Fruit fly (Drosophila melanogaster) Kc167 (cell line): ENCODE data around the gene SIFaR.

Experiments used
- Myc ChIP-seq: fragments of >200 bp; optimal IDR thresholded peaks from 2 replicates; lab custom pipeline; 2017; ENCODE audit warnings: missing external identifiers
- Sin3A ChIP-seq: fragments of >200 bp; optimal IDR thresholded peaks from 2 replicates; lab custom pipeline; 2018; ENCODE audit warnings: missing external identifiers
- h ChIP-seq: fragments of >200 bp; optimal IDR thresholded peaks from 3 replicates; lab custom pipeline; 2018; ENCODE audit warnings: missing external identifiers
- insv ChIP-seq: fragments of >200 bp; optimal IDR thresholded peaks from 3 replicates; lab custom pipeline; 2018; ENCODE audit warnings: missing external identifiers
- psq ChIP-seq: fragments of >200 bp; optimal IDR thresholded peaks from 2 replicates; lab custom pipeline; 2017; ENCODE audit warnings: missing external identifiers
- ttk ChIP-seq: sonication (Bioruptor generic); optimal IDR thresholded peaks from 2 replicates; lab custom pipeline; 2017; ENCODE audit warnings: missing external identifiers

The SIFaR gene

DNA sequence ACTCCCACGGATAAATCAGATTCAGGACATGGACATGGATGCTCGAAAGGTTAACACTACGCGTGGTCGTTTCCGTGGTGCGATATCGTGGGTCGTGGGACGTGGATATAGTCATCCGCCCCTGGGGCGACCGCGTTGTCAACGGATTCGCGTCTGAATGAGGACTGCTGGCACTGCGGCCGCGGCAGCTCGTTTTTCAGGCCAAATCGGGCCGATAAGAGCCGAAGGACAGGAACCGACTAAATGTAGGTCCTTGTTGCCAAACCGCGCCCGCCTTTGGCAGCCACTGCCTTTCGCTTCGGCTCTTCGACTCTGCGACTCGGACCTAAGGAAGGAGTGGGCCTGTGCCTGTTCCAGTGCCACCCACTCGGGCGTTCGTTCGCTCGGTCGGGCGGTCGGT is at the start of gene SIFaR:
SIFaR (minus strand) TSS at position 166 of the 400 bp plus-strand sequence.
- TF ChIP-seq Myc (lab: Kevin White, UChicago) (no peak), h (no peak), psq (lab: Kevin White, UChicago) (no peak), Sin3A (no peak), ttk (lab: Kevin White, UChicago) (no peak), insv (no peak)

DNA sequence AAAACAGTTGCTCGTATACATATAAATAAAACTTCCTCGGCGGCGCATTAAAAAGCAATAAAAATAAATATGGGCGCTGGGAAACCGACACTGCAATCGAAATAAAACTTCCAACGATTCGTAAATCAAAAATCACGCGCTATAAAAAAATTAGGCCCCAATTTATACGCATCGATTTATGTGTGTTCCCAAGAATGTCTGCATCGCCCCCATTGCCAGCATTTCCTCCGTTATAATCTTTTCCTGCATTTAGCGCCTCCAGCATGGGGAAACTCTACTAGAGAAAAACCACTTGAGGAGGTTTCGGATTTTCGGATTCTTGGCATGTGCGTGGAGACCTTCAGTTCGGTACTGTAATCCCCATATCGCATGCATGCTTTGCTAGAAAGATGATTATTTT is 49.4 kb upstream of the SIFaR start:
- TF ChIP-seq ttk (lab: Kevin White, UChicago) (no peak), insv (no peak), h (no peak), Myc (lab: Kevin White, UChicago) (no peak), psq (lab: Kevin White, UChicago) (no peak), Sin3A (no peak)

DNA sequence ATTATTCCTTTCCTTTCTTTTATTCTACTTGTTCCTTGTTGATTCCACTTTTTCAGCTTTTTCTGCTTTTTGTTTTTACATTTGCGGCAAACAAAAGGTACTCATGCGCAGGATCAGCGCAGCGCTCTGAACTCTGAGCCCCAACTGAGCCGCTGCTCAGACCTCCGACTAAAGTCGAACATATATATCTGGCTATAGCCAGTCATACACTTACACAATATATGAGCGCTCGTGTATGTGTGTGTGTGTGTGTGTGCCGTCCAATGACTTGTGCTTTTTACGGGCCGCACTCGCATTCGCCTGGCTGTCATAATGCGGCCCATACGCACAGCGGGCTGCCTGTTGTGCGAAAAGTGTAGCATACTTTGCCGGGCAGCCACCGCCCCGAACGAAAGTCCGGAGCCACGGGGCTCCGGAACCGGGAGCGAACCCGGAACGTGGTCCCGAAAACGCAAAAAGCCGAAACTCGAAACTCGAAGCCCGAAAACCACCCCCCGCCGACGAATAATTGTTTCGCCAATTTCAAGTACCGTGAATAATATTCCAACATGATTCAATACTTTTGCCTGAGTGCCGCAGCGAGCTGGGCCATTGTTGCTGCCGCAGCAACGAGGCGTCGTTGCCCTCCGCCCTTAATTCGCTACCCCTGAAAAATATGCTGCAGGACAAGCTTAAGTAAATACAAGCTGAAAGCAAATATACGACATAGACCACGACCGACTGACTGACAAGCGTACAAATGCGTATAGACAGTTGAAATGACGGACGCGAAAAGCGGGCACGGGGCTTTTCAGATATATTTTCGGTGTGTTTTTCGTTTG is 45.9 kb upstream of the SIFaR start:
- TF ChIP-seq Sin3A (no peak), h (no peak), insv (no peak), Myc (lab: Kevin White, UChicago) (no peak), ttk (lab: Kevin White, UChicago) (no peak), psq (lab: Kevin White, UChicago) (no peak)

DNA sequence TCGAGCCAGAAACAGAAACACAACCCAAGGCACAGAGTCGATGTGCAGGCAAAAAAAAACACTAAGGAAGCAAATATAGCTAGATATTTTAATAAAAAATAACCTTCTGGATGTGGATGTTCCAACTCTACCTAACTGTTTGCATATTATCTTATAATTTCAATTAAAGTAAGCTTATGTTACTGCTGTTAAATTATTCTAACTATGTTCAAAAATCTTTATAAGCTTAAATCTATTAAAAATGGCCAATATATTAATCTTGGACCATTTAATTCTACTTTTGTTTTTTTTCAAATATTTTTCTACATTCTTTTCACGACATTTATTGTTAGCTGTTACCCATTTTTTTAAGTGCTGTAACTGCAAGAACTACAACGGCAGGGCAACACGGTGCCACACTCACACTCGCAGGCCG is 45.2 kb upstream of the SIFaR start:
- TF ChIP-seq ttk (lab: Kevin White, UChicago): no peak

DNA sequence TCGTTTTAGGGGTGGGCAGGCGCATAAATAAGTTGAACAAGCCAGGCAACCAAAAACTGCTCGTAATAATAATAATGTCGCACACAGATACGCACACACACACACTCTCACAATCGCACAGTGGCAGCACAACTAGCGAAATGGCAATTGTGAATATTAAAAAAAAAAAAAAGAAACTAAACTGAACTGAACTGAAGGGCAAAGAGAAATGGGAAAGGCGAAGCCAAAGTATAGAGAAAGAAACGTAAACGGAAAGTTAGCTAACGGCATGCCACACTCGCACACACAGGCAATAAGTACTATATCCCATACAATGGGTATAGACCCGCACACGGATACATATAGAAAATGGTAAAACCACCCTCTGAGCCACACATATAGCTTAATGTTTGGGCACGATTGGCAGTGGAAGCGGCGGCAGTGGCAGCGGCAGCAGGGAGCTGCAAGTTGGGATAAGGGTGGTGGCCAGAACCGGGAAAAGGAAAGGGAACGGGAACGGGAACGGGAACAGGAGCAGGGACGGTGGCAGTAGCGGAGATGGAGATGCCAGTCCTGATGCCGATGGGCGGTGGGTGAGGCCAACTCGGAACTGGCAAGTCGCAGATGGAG is 44.6 kb upstream of the SIFaR start:
- TF ChIP-seq Sin3A (no peak), Myc (lab: Kevin White, UChicago) (no peak), ttk (lab: Kevin White, UChicago) (no peak), h (no peak), psq (lab: Kevin White, UChicago) (no peak), insv (no peak)

DNA sequence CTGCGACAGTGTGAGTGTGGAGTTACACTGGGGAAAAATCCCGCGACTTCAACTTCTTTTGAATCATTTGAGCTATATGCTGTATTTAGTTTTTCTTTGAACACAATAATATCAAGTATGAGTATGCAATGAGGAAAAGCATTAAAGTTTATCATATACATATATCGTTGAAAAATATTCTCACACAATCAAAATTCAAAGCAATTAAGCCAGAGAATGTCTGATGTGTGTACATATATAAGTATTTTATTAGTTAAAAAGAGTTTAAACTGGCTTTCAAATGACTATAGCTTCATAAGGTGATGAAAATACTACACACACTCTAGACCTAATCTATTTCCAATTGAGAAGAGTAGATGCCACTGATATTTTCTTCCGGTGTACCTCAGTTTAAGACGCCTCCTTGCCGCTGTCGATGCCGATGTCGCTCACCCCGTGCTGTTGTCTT is 43.0 kb upstream of the SIFaR start:
- no peak for TF ChIP-seq insv
- TF ChIP-seq psq (lab: Kevin White, UChicago): no peak
- no peak for TF ChIP-seq Sin3A
- TF ChIP-seq h: no peak
- no peak for TF ChIP-seq Myc (lab: Kevin White, UChicago)
- TF ChIP-seq ttk (lab: Kevin White, UChicago): no peak

DNA sequence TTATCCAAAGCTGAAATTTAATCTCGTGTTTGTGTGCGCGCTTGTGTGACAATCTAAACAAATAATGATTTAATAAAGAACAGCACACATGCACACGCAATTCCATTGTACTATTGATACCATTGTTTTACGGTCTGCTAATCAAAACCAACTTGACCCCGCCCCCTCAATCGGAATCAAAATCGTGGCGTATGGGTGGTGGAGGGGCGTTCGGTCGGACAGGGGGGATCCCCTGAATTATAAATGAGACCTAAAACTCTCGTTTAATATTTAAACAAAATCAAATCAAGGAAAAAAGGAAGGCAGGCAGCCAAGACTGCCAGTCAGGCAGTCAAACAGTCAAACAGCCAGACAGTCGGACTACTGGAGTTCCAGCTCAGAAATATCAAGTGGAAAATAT is 37.4 kb upstream of the SIFaR start:
- TF ChIP-seq Myc (lab: Kevin White, UChicago) (no peak), insv (no peak), Sin3A (no peak), psq (lab: Kevin White, UChicago) (no peak), ttk (lab: Kevin White, UChicago) (no peak), h (no peak)

DNA sequence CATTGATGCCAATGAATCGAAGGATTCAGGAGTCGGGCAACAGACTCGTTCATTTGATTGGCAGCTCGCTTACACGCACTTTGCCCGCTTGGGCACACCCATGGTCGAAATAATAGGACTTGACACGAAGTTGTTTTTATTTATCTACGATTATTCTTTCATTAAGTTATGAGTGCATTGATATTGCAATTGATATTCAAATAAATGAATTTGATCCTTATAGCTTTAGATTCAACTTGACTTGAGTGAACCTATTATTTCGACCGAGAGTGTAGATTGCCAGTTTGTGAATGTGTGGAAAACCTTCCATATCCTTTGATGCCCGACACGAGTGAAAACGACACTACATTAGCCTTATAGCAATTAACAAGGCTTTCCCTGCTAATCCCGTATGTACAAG is 36.7 kb upstream of the SIFaR start:
- TF ChIP-seq psq (lab: Kevin White, UChicago) (no peak), Myc (lab: Kevin White, UChicago) (no peak), insv (no peak), h (no peak), Sin3A (no peak), ttk (lab: Kevin White, UChicago) (no peak)

DNA sequence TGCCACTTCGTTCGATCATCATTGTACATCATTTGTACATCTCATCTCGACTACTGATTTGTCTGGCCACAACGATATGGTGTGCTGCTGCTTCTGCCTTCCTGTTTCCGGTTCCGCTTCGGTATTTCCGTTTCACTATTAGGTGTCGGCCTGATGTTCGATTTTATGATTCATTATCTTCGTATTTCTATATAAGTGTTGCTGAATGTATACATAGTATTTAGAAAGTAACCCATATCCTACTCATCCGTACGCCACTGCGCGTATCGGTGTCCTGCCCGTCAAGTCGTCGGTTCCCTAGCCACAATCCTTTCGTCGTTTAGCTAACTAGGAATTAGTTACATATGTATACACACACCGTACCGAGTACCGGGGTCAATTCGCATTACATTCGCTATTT is 25.3 kb upstream of the SIFaR start:
- TF ChIP-seq h: no peak
- TF ChIP-seq Sin3A: no peak
- TF ChIP-seq Myc (lab: Kevin White, UChicago): no peak
- TF ChIP-seq insv: no peak
- TF ChIP-seq ttk (lab: Kevin White, UChicago): no peak
- TF ChIP-seq psq (lab: Kevin White, UChicago): no peak

DNA sequence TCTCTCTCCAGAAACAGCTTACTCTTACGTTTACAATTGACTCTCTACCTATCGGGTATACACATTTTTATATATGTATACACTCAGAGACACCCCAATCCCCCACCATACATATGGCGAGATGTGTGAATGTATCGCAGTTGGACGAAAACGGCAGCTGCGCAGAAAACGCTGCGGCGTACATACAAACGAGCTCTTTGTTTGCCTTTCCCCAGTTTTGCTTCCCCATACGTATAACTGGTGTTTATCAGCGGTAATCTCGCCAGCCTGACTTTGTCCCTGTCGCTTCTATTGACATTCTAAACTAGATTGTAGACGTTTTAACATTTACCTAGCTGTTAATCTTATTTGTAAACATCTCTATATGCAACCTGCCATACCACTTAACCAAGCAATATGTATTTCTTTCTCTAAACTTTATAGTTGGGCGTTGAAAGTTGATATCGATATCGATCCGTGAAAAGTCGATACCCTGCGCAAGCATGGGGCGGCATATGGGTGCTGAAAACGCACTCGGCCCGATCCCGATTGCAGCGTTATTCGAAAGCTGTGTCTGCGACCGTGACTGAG is 3.7 kb upstream of the SIFaR start:
- no peak for TF ChIP-seq insv
- TF ChIP-seq ttk (lab: Kevin White, UChicago): no peak
- TF ChIP-seq Sin3A: no peak
- no peak for TF ChIP-seq h
- TF ChIP-seq Myc (lab: Kevin White, UChicago): no peak
- TF ChIP-seq psq (lab: Kevin White, UChicago): no peak

DNA sequence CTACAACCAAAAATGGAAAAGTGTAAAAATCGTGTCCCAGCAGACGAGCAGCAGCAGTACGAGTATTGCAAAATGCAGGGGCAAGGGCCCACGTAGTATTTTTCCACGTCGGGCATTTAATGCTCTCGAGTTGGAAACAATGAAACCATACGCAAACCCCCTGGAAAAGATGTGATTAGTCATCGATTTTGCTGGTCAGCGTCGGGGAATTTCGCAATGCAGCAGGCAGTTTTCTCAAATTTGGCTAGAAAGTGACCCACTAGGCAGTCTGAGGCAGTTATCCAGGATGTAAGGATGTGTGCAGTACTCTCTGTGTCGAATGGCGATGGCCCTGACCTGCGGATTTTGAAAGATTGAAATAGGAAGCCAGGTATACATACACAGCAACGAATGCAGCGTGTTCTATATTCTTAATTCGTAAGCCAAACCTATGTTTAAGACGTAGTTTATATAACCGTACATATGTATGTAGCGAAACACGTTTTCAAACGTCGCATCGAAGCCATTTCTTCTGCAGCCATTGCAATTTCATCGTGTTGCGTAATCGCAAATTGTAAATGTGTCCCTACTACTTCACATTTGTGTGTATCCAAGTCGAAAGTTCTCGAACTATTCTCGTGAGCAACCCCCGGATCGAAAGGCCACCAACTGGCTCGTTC is 3.1 kb upstream of the SIFaR start:
- TF ChIP-seq psq (lab: Kevin White, UChicago) (no peak), h (no peak), Sin3A (no peak), ttk (lab: Kevin White, UChicago) (no peak), insv (no peak), Myc (lab: Kevin White, UChicago) (no peak)

DNA sequence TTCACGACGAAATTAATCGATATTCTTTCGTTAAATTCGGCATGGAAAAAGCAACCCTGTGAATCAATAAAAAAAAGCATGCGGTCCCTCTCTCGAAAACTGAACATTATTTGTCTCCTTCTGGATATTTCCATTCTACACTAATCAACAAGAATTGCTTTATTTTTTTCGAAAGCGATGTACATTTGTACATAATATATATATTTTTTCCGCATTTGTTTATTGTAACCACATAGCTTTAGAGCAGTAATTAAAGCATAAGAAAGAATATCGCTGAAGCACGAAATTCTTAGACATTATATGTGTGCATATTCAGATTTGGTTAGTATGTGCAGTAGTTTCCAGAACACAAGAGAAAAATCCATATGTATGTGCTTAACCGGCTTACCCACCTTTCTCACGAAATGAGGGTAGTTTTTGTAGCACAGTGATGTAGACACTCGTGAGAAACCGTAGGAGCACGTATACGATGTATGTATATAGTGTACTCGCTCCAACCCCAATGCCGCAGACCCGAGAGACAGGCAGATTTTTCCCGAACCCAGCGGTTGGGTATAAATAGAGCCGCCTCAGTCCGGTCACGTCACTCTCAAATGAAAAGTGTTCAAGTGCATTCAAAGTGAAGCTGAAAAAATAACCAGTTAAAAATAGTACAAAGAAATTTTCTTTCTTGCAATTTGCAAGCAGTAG is 2.4 kb upstream of the SIFaR start:
- TF ChIP-seq Sin3A: no peak
- no peak for TF ChIP-seq ttk (lab: Kevin White, UChicago)
- TF ChIP-seq h: no peak
- TF ChIP-seq psq (lab: Kevin White, UChicago): no peak
- no peak for TF ChIP-seq Myc (lab: Kevin White, UChicago)
- TF ChIP-seq insv: no peak
